Worm (Caenorhabditis elegans): ENCODE results near the gene ttbk-5.

ce11 chrIV:10072527-10072926 is 17.9 kb upstream of the ttbk-5 start, which contains the start of gene W01B6.3:
- TF ChIP-seq lin-13 (GFP tag; optimal IDR thresholded peaks at IDR 0.05), result no peak
- TF ChIP-seq nhr-12 (tag; optimal IDR thresholded peaks at IDR 0.05), result no peak
- TF ChIP-seq aly-2 (tag; optimal IDR thresholded peaks at IDR 0.05), result no peak
- no peak for TF ChIP-seq fos-1 (tag; optimal IDR thresholded peaks at IDR 0.05)
- TF ChIP-seq elt-1 (tag; optimal IDR thresholded peaks at IDR 0.05), result no peak
- no peak for TF ChIP-seq lin-39 (tag; optimal IDR thresholded peaks at IDR 0.05)
- TF ChIP-seq nhr-237 (tag; optimal IDR thresholded peaks at IDR 0.05), result no peak
- TF ChIP-seq skn-1 (tag; optimal IDR thresholded peaks at IDR 0.05), result no peak
- TF ChIP-seq nhr-21 (tag; optimal IDR thresholded peaks at IDR 0.05), result no peak
- no peak for TF ChIP-seq nhr-10 (tag; optimal IDR thresholded peaks at IDR 0.05)
- TF ChIP-seq mdl-1 (tag; optimal IDR thresholded peaks at IDR 0.05), result no peak
